Fruit fly (Drosophila melanogaster) whole organism, embryonic: ENCODE data around the gene CG14367.

ENCODE experiments used
- Ada2b ChIP-seq: fragments of 200-800 bp; sonication (Bioruptor generic); IDR thresholded peaks from 2 replicates; pipeline ENCODE4 v1.3.6; 2022; ENCODE audit warnings: missing biosample characterization, missing genetic modification characterization
- B-H1 ChIP-seq: fragments of 200-800 bp; sonication (Bioruptor generic); IDR thresholded peaks from 3 replicates; pipeline ENCODE4 v1.3.6; 2022; ENCODE audit warnings: missing biosample characterization, missing genetic modification characterization
- Blimp-1 ChIP-seq: fragments of 200-800 bp; sonication (Bioruptor generic); optimal IDR thresholded peaks from 3 replicates; lab custom pipeline; 2018; ENCODE audit warnings: missing biosample characterization, missing genetic modification characterization, mild to moderate bottlenecking, moderate library complexity, missing genetic modification reagents
- CG15269 ChIP-seq: fragments of 200-800 bp; sonication (Bioruptor generic); optimal IDR thresholded peaks from 2 replicates; lab custom pipeline; 2018; ENCODE audit warnings: missing biosample characterization, mild to moderate bottlenecking, missing genetic modification characterization, moderate library complexity
- CG15479 ChIP-seq: fragments of 200-800 bp; sonication (Bioruptor generic); optimal IDR thresholded peaks from 3 replicates; lab custom pipeline; 2019; ENCODE audit warnings: missing biosample characterization, mild to moderate bottlenecking, missing genetic modification characterization, moderate library complexity
- CG15514 ChIP-seq: fragments of 200-800 bp; sonication (Bioruptor generic); optimal IDR thresholded peaks from 3 replicates; lab custom pipeline; 2017; ENCODE audit warnings: missing biosample characterization, missing genetic modification characterization, mild to moderate bottlenecking, moderate library complexity, missing genetic modification reagents
- CG16815 ChIP-seq: fragments of 200-800 bp; sonication (Bioruptor generic); optimal IDR thresholded peaks from 3 replicates; lab custom pipeline; 2017; ENCODE audit warnings: missing biosample characterization, mild to moderate bottlenecking, missing genetic modification characterization
- CG16863 ChIP-seq: fragments of 200-800 bp; sonication (Bioruptor generic); optimal IDR thresholded peaks from 3 replicates; lab custom pipeline; 2016; ENCODE audit warnings: missing biosample characterization, missing genetic modification characterization
- CG17328 ChIP-seq: fragments of 200-800 bp; sonication (Bioruptor generic); IDR thresholded peaks from 2 replicates; pipeline ENCODE4 v1.3.6; 2022; ENCODE audit warnings: missing biosample characterization, missing genetic modification characterization
- CG18599 ChIP-seq: fragments of 200-800 bp; sonication (Bioruptor generic); optimal IDR thresholded peaks from 3 replicates; lab custom pipeline; 2017; ENCODE audit warnings: missing biosample characterization, missing genetic modification characterization, mild to moderate bottlenecking, moderate library complexity, missing genetic modification reagents
- CG2889 ChIP-seq: fragments of 200-800 bp; sonication (Bioruptor generic); IDR thresholded peaks from 3 replicates; pipeline ENCODE4 v1.3.6; 2022; ENCODE audit warnings: missing biosample characterization, missing genetic modification characterization
- CG3163 ChIP-seq: fragments of 200-800 bp; sonication (Bioruptor generic); optimal IDR thresholded peaks from 3 replicates; lab custom pipeline; 2016; ENCODE audit warnings: missing biosample characterization, missing genetic modification characterization
- CG32772 ChIP-seq: fragments of 200-800 bp; sonication (Bioruptor generic); IDR thresholded peaks from 2 replicates; pipeline ENCODE4 v1.3.6; 2022; ENCODE audit warnings: missing biosample characterization, missing genetic modification characterization
- CG34376 ChIP-seq: fragments of 200-800 bp; sonication (Bioruptor generic); optimal IDR thresholded peaks from 2 replicates; lab custom pipeline; 2018; ENCODE audit warnings: missing biosample characterization, mild to moderate bottlenecking, missing genetic modification characterization
- CG6683 ChIP-seq: fragments of 200-800 bp; sonication (Bioruptor generic); optimal IDR thresholded peaks from 2 replicates; lab custom pipeline; 2017; ENCODE audit warnings: missing biosample characterization, mild to moderate bottlenecking, missing genetic modification characterization, missing genetic modification reagents
- D ChIP-seq, 2 experiments: fragments of 200-800 bp in 1 of 2; fragments of >200 bp in 1 of 2; sonication (Bioruptor generic) in 1 of 2; optimal IDR thresholded peaks; 2 replicates in 1 of 2; 3 replicates in 1 of 2; lab custom pipeline; 2017; ENCODE audit warnings: mild to moderate bottlenecking in 1 of 2, missing biosample characterization in 1 of 2, missing genetic modification characterization in 1 of 2, missing genetic modification reagents in 1 of 2
- Drgx ChIP-seq: fragments of 200-800 bp; sonication (Bioruptor generic); IDR thresholded peaks from 2 replicates; pipeline ENCODE4 v1.3.6; 2022; ENCODE audit warnings: missing biosample characterization, missing genetic modification characterization
- E2f2 ChIP-seq: fragments of 200-800 bp; sonication (Bioruptor generic); IDR thresholded peaks from 2 replicates; pipeline ENCODE4 v1.3.6; 2022; ENCODE audit warnings: missing biosample characterization, missing genetic modification characterization
- Elba2 ChIP-seq: fragments of 200-800 bp; sonication (Bioruptor generic); optimal IDR thresholded peaks from 3 replicates; lab custom pipeline; 2016; ENCODE audit warnings: missing biosample characterization, missing genetic modification characterization
- Gsc ChIP-seq: fragments of 200-800 bp; sonication (Bioruptor generic); IDR thresholded peaks from 2 replicates; pipeline ENCODE4 v1.3.6; 2022; ENCODE audit warnings: missing biosample characterization, missing genetic modification characterization
- HmgZ ChIP-seq: fragments of 200-800 bp; sonication (Bioruptor generic); optimal IDR thresholded peaks from 2 replicates; lab custom pipeline; 2018; ENCODE audit warnings: missing biosample characterization, mild to moderate bottlenecking, missing genetic modification characterization
- Hsf ChIP-seq: fragments of 200-800 bp; sonication (Bioruptor generic); optimal IDR thresholded peaks from 3 replicates; lab custom pipeline; 2016; ENCODE audit warnings: missing biosample characterization, missing genetic modification characterization
- MBD-R2 ChIP-seq: fragments of 200-800 bp; sonication (Bioruptor generic); IDR thresholded peaks from 2 replicates; pipeline ENCODE4 v1.3.6; 2022; ENCODE audit warnings: missing biosample characterization, missing genetic modification characterization
- Max ChIP-seq: fragments of 200-800 bp; sonication (Bioruptor generic); optimal IDR thresholded peaks from 2 replicates; lab custom pipeline; 2016; ENCODE audit warnings: missing biosample characterization, mild to moderate bottlenecking, missing genetic modification characterization
- Med ChIP-seq: fragments of 200-800 bp; sonication (Bioruptor generic); peaks from one replicate; lab custom pipeline; 2016; ENCODE audit warnings: missing biosample characterization, missing genetic modification characterization, mild to moderate bottlenecking, inconsistent platforms, moderate library complexity
- NFAT ChIP-seq: fragments of 200-800 bp; sonication (Bioruptor generic); IDR thresholded peaks from 2 replicates; pipeline ENCODE4 v1.3.6; 2022; ENCODE audit warnings: missing biosample characterization, missing genetic modification characterization
- Trl ChIP-seq, 3 experiments: fragments of >200 bp in 2 of 3; fragments of 200-800 bp in 1 of 3; sonication (Bioruptor generic) in 1 of 3; optimal IDR thresholded peaks; 2 replicates in 1 of 3; 3 replicates in 2 of 3; lab custom pipeline; 2016 to 2017; ENCODE audit warnings: missing biosample characterization in 1 of 3, missing genetic modification characterization in 1 of 3
- Vsx1 ChIP-seq: fragments of 200-800 bp; sonication (Bioruptor generic); optimal IDR thresholded peaks from 2 replicates; lab custom pipeline; 2017; ENCODE audit warnings: missing biosample characterization, mild to moderate bottlenecking, missing genetic modification characterization, missing genetic modification reagents
- YL-1 ChIP-seq: fragments of 200-800 bp; sonication (Bioruptor generic); optimal IDR thresholded peaks from 3 replicates; lab custom pipeline; 2017; ENCODE audit warnings: missing biosample characterization, mild to moderate bottlenecking, missing genetic modification characterization
- bab2 ChIP-seq: fragments of 200-800 bp; sonication (Bioruptor generic); optimal IDR thresholded peaks from 2 replicates; lab custom pipeline; 2016; ENCODE audit warnings: missing biosample characterization, missing genetic modification characterization
- bigmax ChIP-seq: fragments of 200-800 bp; sonication (Bioruptor generic); optimal IDR thresholded peaks from 2 replicates; lab custom pipeline; 2018; ENCODE audit warnings: missing biosample characterization, mild to moderate bottlenecking, missing genetic modification characterization
- chif ChIP-seq, 2 experiments: fragments of 200-800 bp; sonication (Bioruptor generic); optimal IDR thresholded peaks; 3 replicates each; lab custom pipeline; 2016; ENCODE audit warnings: missing biosample characterization in 2 of 2, missing genetic modification characterization in 2 of 2
- chinmo ChIP-seq: fragments of 200-800 bp; sonication (Bioruptor generic); IDR thresholded peaks from 4 replicates; pipeline ENCODE4 v1.3.6; 2022; ENCODE audit warnings: missing biosample characterization, missing genetic modification characterization; ENCODE audit not compliant: partially characterized antibody
- crol ChIP-seq: fragments of 200-800 bp; sonication (Bioruptor generic); IDR thresholded peaks from 2 replicates; pipeline ENCODE4 v1.3.6; 2022; ENCODE audit warnings: missing biosample characterization, missing genetic modification characterization
- gsb-n ChIP-seq: fragments of 200-800 bp; sonication (Bioruptor generic); optimal IDR thresholded peaks from 3 replicates; lab custom pipeline; 2018; ENCODE audit warnings: missing biosample characterization, mild to moderate bottlenecking, missing genetic modification characterization
- hb ChIP-seq: fragments of 200-800 bp; sonication (Bioruptor generic); IDR thresholded peaks from 3 replicates; pipeline ENCODE4 v1.3.6; 2022; ENCODE audit warnings: missing biosample characterization, missing genetic modification characterization; ENCODE audit not compliant: partially characterized antibody
- hbn ChIP-seq: fragments of 200-800 bp; sonication (Bioruptor generic); IDR thresholded peaks from 2 replicates; pipeline ENCODE4 v1.3.6; 2022; ENCODE audit warnings: missing biosample characterization, missing genetic modification characterization; ENCODE audit not compliant: partially characterized antibody
- hkb ChIP-seq, 2 experiments: fragments of 200-800 bp in 1 of 2; fragments of >200 bp in 1 of 2; sonication (Bioruptor generic) in 1 of 2; IDR thresholded peaks in 1 of 2; optimal IDR thresholded peaks in 1 of 2; 2 replicates each; pipeline versions ENCODE4 v1.3.6 to Lab custom; 2017 to 2022; ENCODE audit warnings: missing biosample characterization in 1 of 2, missing genetic modification characterization in 1 of 2
- insv ChIP-seq, 2 experiments: fragments of 200-800 bp; sonication (Bioruptor generic); optimal IDR thresholded peaks; 3 replicates each; lab custom pipeline; 2016 to 2018; ENCODE audit warnings: missing biosample characterization in 2 of 2, missing genetic modification characterization in 2 of 2
- jing ChIP-seq: fragments of 200-800 bp; sonication (Bioruptor generic); optimal IDR thresholded peaks from 2 replicates; lab custom pipeline; 2018; ENCODE audit warnings: missing biosample characterization, mild to moderate bottlenecking, missing genetic modification characterization
- kni ChIP-seq: fragments of 200-800 bp; sonication (Bioruptor generic); optimal IDR thresholded peaks from 3 replicates; lab custom pipeline; 2017; ENCODE audit warnings: mild to moderate bottlenecking, missing biosample characterization, missing genetic modification reagents, missing genetic modification characterization
- nerfin-2 ChIP-seq: fragments of 200-800 bp; sonication (Bioruptor generic); IDR thresholded peaks from 2 replicates; pipeline ENCODE4 v1.3.6; 2022; ENCODE audit warnings: missing biosample characterization, missing genetic modification characterization; ENCODE audit not compliant: partially characterized antibody
- sisA ChIP-seq: fragments of 200-800 bp; sonication (Bioruptor generic); IDR thresholded peaks from 2 replicates; pipeline ENCODE4 v1.3.6; 2022; ENCODE audit warnings: missing biosample characterization, missing genetic modification characterization
- trh ChIP-seq: fragments of 200-800 bp; sonication (Bioruptor generic); optimal IDR thresholded peaks from 2 replicates; lab custom pipeline; 2016; ENCODE audit warnings: missing biosample characterization, missing genetic modification characterization
- wor ChIP-seq: fragments of 200-800 bp; sonication (Bioruptor generic); IDR thresholded peaks from 2 replicates; pipeline ENCODE4 v1.3.6; 2022; ENCODE audit warnings: missing biosample characterization, missing genetic modification characterization

Gene CG14367

dm6 chr3R:13646729-13647633 is 46.9 kb upstream of the CG14367 start, which contains the start of gene rin (continued):
- TF ChIP-seq CG2889 (GFP tag; lab: Robert Waterston, UW), result no peak
- TF ChIP-seq CG18599 (GFP tag; lab: Kevin White, UChicago), result no peak
- TF ChIP-seq Drgx (GFP tag; lab: Robert Waterston, UW), result no peak
- no peak for TF ChIP-seq hkb (optimal IDR thresholded peaks at IDR 0.05; lab: Kevin White, UChicago)
- no peak for TF ChIP-seq hkb (GFP tag; IDR thresholded peaks at IDR 0.05; lab: Robert Waterston, UW)
- peak; percentile 42 for TF ChIP-seq CG15479 (GFP tag; lab: Kevin White, UChicago)
- no peak for TF ChIP-seq CG17328 (GFP tag; lab: Robert Waterston, UW)
- no peak for TF ChIP-seq hb (GFP tag; lab: Robert Waterston, UW)
- peak in 1 of 2 experiments; percentile 13 for TF ChIP-seq insv (GFP tag; optimal IDR thresholded peaks at IDR 0.05; lab: Kevin White, UChicago)
- no peak for TF ChIP-seq Vsx1 (GFP tag; lab: Kevin White, UChicago)
- no peak for TF ChIP-seq chif (GFP tag; optimal IDR thresholded peaks at IDR 0.05; lab: Kevin White, UChicago)
- no peak for TF ChIP-seq Ada2b (GFP tag; lab: Robert Waterston, UW)
- TF ChIP-seq Blimp-1, result no peak
- no peak for TF ChIP-seq gsb-n
- TF ChIP-seq bab2 (GFP tag; lab: Kevin White, UChicago), result no peak
- TF ChIP-seq CG34376 (GFP tag; lab: Kevin White, UChicago), result no peak
- no peak for TF ChIP-seq D (optimal IDR thresholded peaks at IDR 0.05; lab: Kevin White, UChicago)
- no peak for TF ChIP-seq D (GFP tag; optimal IDR thresholded peaks at IDR 0.05; lab: Kevin White, UChicago)
- peak; percentile 38; the same call in 1 of the 2 replicates for TF ChIP-seq crol
- TF ChIP-seq chinmo (GFP tag; lab: Robert Waterston, UW), result 0 out of 4 replicates have a peak, but pooled peaks have one; percentile 72
- TF ChIP-seq CG32772 (GFP tag; lab: Robert Waterston, UW), result no peak
- TF ChIP-seq Hsf, result peak; percentile 7
- TF ChIP-seq Max (GFP tag; lab: Kevin White, UChicago), result peak; percentile 18
- no peak for TF ChIP-seq B-H1
- TF ChIP-seq Gsc (GFP tag; lab: Robert Waterston, UW), result no peak
- TF ChIP-seq jing (GFP tag; lab: Kevin White, UChicago), result no peak
- no peak for TF ChIP-seq wor (GFP tag; lab: Robert Waterston, UW)
- no peak for TF ChIP-seq CG16815
- TF ChIP-seq HmgZ (tag; lab: Kevin White, UChicago), result no peak
- no peak for TF ChIP-seq CG15514 (GFP tag; lab: Kevin White, UChicago)

dm6 chr3R:13647734-13648541 is 45.9 kb upstream of the CG14367 start:
- peak; percentile 46 to 71 for TF ChIP-seq Trl (optimal IDR thresholded peaks at IDR 0.05; lab: Kevin White, UChicago)
- no peak for TF ChIP-seq Trl (GFP tag; optimal IDR thresholded peaks at IDR 0.05; lab: Kevin White, UChicago)
- no peak for TF ChIP-seq CG15269
- TF ChIP-seq MBD-R2 (GFP tag; lab: Robert Waterston, UW), result peak; percentile 29; the same call in 1 of the 2 replicates
- no peak for TF ChIP-seq CG3163
- TF ChIP-seq CG6683 (GFP tag; lab: Kevin White, UChicago), result no peak
- TF ChIP-seq trh (GFP tag; lab: Kevin White, UChicago), result no peak
- no peak for TF ChIP-seq NFAT
- TF ChIP-seq bigmax, result peak; percentile 95
- TF ChIP-seq nerfin-2 (GFP tag; lab: Robert Waterston, UW), result 0 out of 2 replicates have a peak, but pooled peaks have one; percentile 14
- TF ChIP-seq Elba2, result peak; percentile 45
- TF ChIP-seq YL-1 (GFP tag; lab: Kevin White, UChicago), result peak; percentile 32
- TF ChIP-seq Med (GFP tag; lab: Kevin White, UChicago), result peak; percentile 39
- peak; percentile 34 for TF ChIP-seq kni (GFP tag; lab: Kevin White, UChicago)
- no peak for TF ChIP-seq CG16863 (GFP tag; lab: Kevin White, UChicago)
- no peak for TF ChIP-seq hbn (GFP tag; lab: Robert Waterston, UW)
- TF ChIP-seq E2f2, result 0 out of 2 replicates have a peak, but pooled peaks have one; percentile 7
- TF ChIP-seq sisA (GFP tag; lab: Robert Waterston, UW), result no peak
